Worm (Caenorhabditis elegans) whole organism, L4 larva: ENCODE results near the gene srd-68.

Source experiments
- F26F4.8 ChIP-seq: fragments of 200-800 bp; sonication (Bioruptor generic); conservative IDR thresholded peaks from 2 replicates; pipeline ENCODE4 v1.3.6; 2022; ENCODE audit warnings: missing genetic modification characterization, missing compliant biosample characterization
- Y105C5A.15 ChIP-seq: fragments of 200-800 bp; sonication (Bioruptor generic); IDR thresholded peaks from 2 replicates; pipeline ENCODE4 v1.3.6; 2022; ENCODE audit warnings: missing genetic modification characterization, missing compliant biosample characterization
- Y48G9A.11 ChIP-seq: fragments of 200-800 bp; sonication (Bioruptor generic); IDR thresholded peaks from 2 replicates; pipeline ENCODE4 v1.3.6; 2022; ENCODE audit warnings: missing genetic modification reagents, missing genetic modification characterization, missing compliant biosample characterization
- ceh-28 ChIP-seq: fragments of 150-350 bp; optimal IDR thresholded peaks from 2 replicates; lab custom pipeline; 2014; ENCODE audit warnings: missing biosample characterization, missing genetic modification reagents, missing genetic modification characterization
- ceh-62 ChIP-seq: sonication (generic microtip); optimal IDR thresholded peaks from 2 replicates; lab custom pipeline; 2017; ENCODE audit warnings: missing biosample characterization, missing genetic modification characterization
- ceh-82 ChIP-seq: sonication (generic microtip); optimal IDR thresholded peaks from 2 replicates; lab custom pipeline; 2017; ENCODE audit warnings: missing biosample characterization, missing genetic modification characterization
- ces-1 ChIP-seq: fragments of 150-350 bp; sonication (generic microtip); optimal IDR thresholded peaks from 4 replicates; lab custom pipeline; 2014; ENCODE audit warnings: missing biosample characterization, missing genetic modification reagents, missing genetic modification characterization
- cey-2 ChIP-seq: sonication (generic microtip); optimal IDR thresholded peaks from 3 replicates; lab custom pipeline; 2017; ENCODE audit warnings: missing genetic modification characterization, mild to moderate bottlenecking, missing compliant biosample characterization, antibody characterized with exemption, borderline replicate concordance; ENCODE audit not compliant: insufficient read depth
- daf-12 ChIP-seq: fragments of 150-350 bp; optimal IDR thresholded peaks from 2 replicates; lab custom pipeline; 2014; ENCODE audit warnings: missing biosample characterization, missing genetic modification reagents, missing genetic modification characterization
- daf-19 ChIP-seq: fragments of 200-800 bp; sonication (Bioruptor generic); conservative IDR thresholded peaks from 2 replicates; pipeline ENCODE4 v1.3.6; 2022; ENCODE audit warnings: missing genetic modification characterization, missing compliant biosample characterization
- dmd-6 ChIP-seq: fragments of 200-800 bp; sonication (Bioruptor generic); IDR thresholded peaks from 2 replicates; pipeline ENCODE4 v1.3.6; 2022; ENCODE audit warnings: missing genetic modification reagents, missing genetic modification characterization, missing compliant biosample characterization
- dmd-9 ChIP-seq: fragments of 200-800 bp; sonication (Bioruptor generic); IDR thresholded peaks from 2 replicates; pipeline ENCODE4 v1.3.6; 2022; ENCODE audit warnings: missing genetic modification reagents, missing genetic modification characterization, missing compliant biosample characterization
- duxl-1 ChIP-seq: sonication (generic microtip); optimal IDR thresholded peaks from 2 replicates; lab custom pipeline; 2016; ENCODE audit warnings: mild to moderate bottlenecking, missing genetic modification characterization, moderate library complexity, missing compliant biosample characterization; ENCODE audit not compliant: poor library complexity
- dve-1 ChIP-seq: sonication (generic microtip); optimal IDR thresholded peaks from 2 replicates; lab custom pipeline; 2017; ENCODE audit warnings: antibody characterized with exemption, mild to moderate bottlenecking, missing genetic modification characterization, missing compliant biosample characterization; ENCODE audit not compliant: insufficient read depth
- egl-27 ChIP-seq: sonication (generic microtip); optimal IDR thresholded peaks from 3 replicates; lab custom pipeline; 2017; ENCODE audit warnings: missing biosample characterization, missing genetic modification reagents, missing genetic modification characterization
- fos-1 ChIP-seq: fragments of 150-350 bp; optimal IDR thresholded peaks from 2 replicates; lab custom pipeline; 2014; ENCODE audit warnings: missing biosample characterization, missing genetic modification characterization
- lim-7 ChIP-seq: fragments of 200-800 bp; sonication (Bioruptor generic); IDR thresholded peaks from 2 replicates; pipeline ENCODE4 v1.3.6; 2022; ENCODE audit warnings: missing genetic modification characterization, missing compliant biosample characterization
- lin-1 ChIP-seq: fragments of 200-800 bp; sonication (Bioruptor generic); IDR thresholded peaks from 2 replicates; pipeline ENCODE4 v1.3.6; 2022; ENCODE audit warnings: missing genetic modification reagents, missing genetic modification characterization, missing compliant biosample characterization
- lin-15B ChIP-seq: fragments of 150-350 bp; sonication (generic microtip); optimal IDR thresholded peaks from 3 replicates; lab custom pipeline; 2014; ENCODE audit warnings: missing biosample characterization, missing genetic modification characterization
- lin-29 ChIP-seq: fragments of 200-800 bp; sonication (Bioruptor generic); IDR thresholded peaks from 2 replicates; pipeline ENCODE4 v1.3.6; 2022; ENCODE audit warnings: missing genetic modification reagents, missing genetic modification characterization, missing compliant biosample characterization
- lir-3 ChIP-seq: sonication (generic microtip); optimal IDR thresholded peaks from 2 replicates; lab custom pipeline; 2016; ENCODE audit warnings: mild to moderate bottlenecking, missing genetic modification characterization, missing compliant biosample characterization
- madf-5 ChIP-seq, 2 experiments: fragments of 200-800 bp; sonication (Bioruptor generic); IDR thresholded peaks; 2 replicates each; pipeline ENCODE4 v1.3.6; 2022; ENCODE audit warnings: missing compliant biosample characterization in 2 of 2, missing genetic modification characterization in 2 of 2
- madf-9 ChIP-seq: fragments of 200-800 bp; sonication (Bioruptor generic); conservative IDR thresholded peaks from 2 replicates; pipeline ENCODE4 v1.3.6; 2022; ENCODE audit warnings: missing genetic modification reagents, missing genetic modification characterization, missing compliant biosample characterization
- mdl-1 ChIP-seq, 2 experiments: fragments of 150-350 bp in 1 of 2; sonication (generic microtip) in 1 of 2; optimal IDR thresholded peaks; 2 replicates each; lab custom pipeline; 2014 to 2017; ENCODE audit warnings: missing biosample characterization in 2 of 2, missing genetic modification characterization in 2 of 2
- mdt-29 ChIP-seq: fragments of 200-800 bp; sonication (Bioruptor generic); IDR thresholded peaks from 2 replicates; pipeline ENCODE4 v1.3.6; 2022; ENCODE audit warnings: missing genetic modification reagents, missing genetic modification characterization, missing compliant biosample characterization
- nhr-10 ChIP-seq: fragments of 150-350 bp; optimal IDR thresholded peaks from 2 replicates; lab custom pipeline; 2014; ENCODE audit warnings: missing biosample characterization, missing genetic modification characterization
- nhr-111 ChIP-seq: fragments of 200-800 bp; sonication (Bioruptor generic); optimal IDR thresholded peaks from 2 replicates; lab custom pipeline; 2018; ENCODE audit warnings: mild to moderate bottlenecking, missing genetic modification characterization, missing compliant biosample characterization
- nhr-25 ChIP-seq: sonication (generic microtip); optimal IDR thresholded peaks from 2 replicates; lab custom pipeline; 2017; ENCODE audit warnings: missing genetic modification characterization, mild to moderate bottlenecking, missing compliant biosample characterization, antibody characterized with exemption, moderate library complexity, borderline replicate concordance; ENCODE audit not compliant: insufficient read depth
- nhr-42 ChIP-seq: fragments of 200-800 bp; sonication (Bioruptor generic); IDR thresholded peaks from 2 replicates; pipeline ENCODE4 v1.3.6; 2022; ENCODE audit warnings: missing genetic modification characterization, missing compliant biosample characterization
- nhr-6 ChIP-seq: fragments of 150-350 bp; optimal IDR thresholded peaks from 2 replicates; lab custom pipeline; 2014; ENCODE audit warnings: missing biosample characterization, missing genetic modification characterization
- nhr-77 ChIP-seq: fragments of 150-350 bp; optimal IDR thresholded peaks from 2 replicates; lab custom pipeline; 2014; ENCODE audit warnings: missing biosample characterization, missing genetic modification characterization
- set-16 ChIP-seq: fragments of 200-800 bp; sonication (Bioruptor generic); IDR thresholded peaks from 2 replicates; pipeline ENCODE4 v1.3.6; 2022; ENCODE audit warnings: missing genetic modification reagents, missing genetic modification characterization, missing compliant biosample characterization
- snpc-4 ChIP-seq: fragments of 150-350 bp; optimal IDR thresholded peaks from 2 replicates; lab custom pipeline; 2014; ENCODE audit warnings: missing biosample characterization, missing genetic modification characterization
- spr-3 ChIP-seq: fragments of 200-800 bp; sonication (Bioruptor generic); optimal IDR thresholded peaks from 2 replicates; lab custom pipeline; 2018; ENCODE audit warnings: mild to moderate bottlenecking, missing genetic modification characterization, missing compliant biosample characterization
- tra-1 ChIP-seq: fragments of 200-800 bp; sonication (Bioruptor generic); IDR thresholded peaks from 2 replicates; pipeline ENCODE4 v1.3.6; 2022; ENCODE audit warnings: missing genetic modification reagents, missing genetic modification characterization, missing compliant biosample characterization
- unc-62 ChIP-seq, 3 experiments: fragments of 150-350 bp in 1 of 3; sonication (generic microtip); optimal IDR thresholded peaks in 2 of 3; peaks in 1 of 3; 1 replicate in 1 of 3; 2 replicates in 2 of 3; lab custom pipeline; 2014 to 2017; ENCODE audit warnings: missing biosample characterization in 3 of 3, missing genetic modification characterization in 3 of 3, missing genetic modification reagents in 3 of 3, missing genotype in 1 of 3
- vab-7 ChIP-seq: fragments of 200-800 bp; sonication (Bioruptor generic); IDR thresholded peaks from 2 replicates; pipeline ENCODE4 v1.3.6; 2022; ENCODE audit warnings: missing genetic modification reagents, missing genetic modification characterization, missing compliant biosample characterization
- zfp-2 ChIP-seq: sonication (generic microtip); optimal IDR thresholded peaks from 2 replicates; lab custom pipeline; 2016; ENCODE audit warnings: mild to moderate bottlenecking, missing genetic modification characterization, missing compliant biosample characterization
- zfp-3 ChIP-seq: fragments of 200-800 bp; sonication (Bioruptor generic); conservative IDR thresholded peaks from 2 replicates; pipeline ENCODE4 v1.3.6; 2022; ENCODE audit warnings: missing genetic modification reagents, missing genetic modification characterization, missing compliant biosample characterization
- zip-2 ChIP-seq: fragments of 150-350 bp; optimal IDR thresholded peaks from 2 replicates; lab custom pipeline; 2014; ENCODE audit warnings: missing biosample characterization, missing genetic modification characterization

srd-68 gene

ce11 chrV:16880679-16881078 lies 21.9 kb downstream of the srd-68 start, which contains the start of gene F09C6.14:
Gene F09C6.14, plus strand, starts transcription at chrV:16880979.
- TF ChIP-seq Y48G9A.11 (GFP tag; lab: Robert Waterston, UW) (no peak), nhr-6 (tag; lab: Kevin White, UChicago) (no peak)

DNA sequence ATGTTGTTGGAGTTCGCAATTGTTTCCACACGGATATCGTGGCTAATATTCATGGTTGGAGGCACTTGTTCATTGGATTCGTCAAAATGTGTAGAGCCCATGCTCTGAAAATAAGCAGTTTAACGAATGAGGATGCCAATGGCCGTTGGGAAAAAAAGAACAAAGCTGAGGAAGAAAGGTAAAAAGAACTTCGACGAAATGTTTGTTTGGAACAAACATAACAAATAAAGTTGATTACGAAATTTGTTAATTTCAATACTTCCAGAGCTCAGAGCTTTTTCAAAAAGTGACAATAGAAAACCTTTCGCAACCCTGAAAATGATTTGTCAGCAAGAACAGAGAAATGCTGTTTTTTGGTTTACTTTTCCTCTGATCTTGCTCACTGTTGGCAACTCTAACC lies 22.6 kb downstream of the srd-68 start, which contains the start of gene F09C6.3:
Gene F09C6.3 (minus strand): TSS at position 101 of the 400 bp plus-strand sequence.
- TF ChIP-seq F26F4.8 (GFP tag; lab: Robert Waterston, UW) (no peak), lim-7 (GFP tag; lab: Robert Waterston, UW) (no peak), fos-1 (tag; lab: Kevin White, UChicago) (no peak), snpc-4 (tag; lab: Kevin White, UChicago) (no peak), cey-2 (no peak), nhr-42 (GFP tag; lab: Robert Waterston, UW) (no peak), mdl-1 (tag; optimal IDR thresholded peaks at IDR 0.05; lab: Kevin White, UChicago) (no peak), madf-5 (GFP tag; IDR thresholded peaks at IDR 0.05; lab: Robert Waterston, UW) (no peak), spr-3 (GFP tag; lab: Kevin White, UChicago) (no peak), tra-1 (GFP tag; lab: Robert Waterston, UW) (no peak), nhr-111 (GFP tag; lab: Kevin White, UChicago) (no peak), set-16 (GFP tag; lab: Robert Waterston, UW) (no peak), zfp-3 (GFP tag; lab: Robert Waterston, UW) (no peak)

DNA sequence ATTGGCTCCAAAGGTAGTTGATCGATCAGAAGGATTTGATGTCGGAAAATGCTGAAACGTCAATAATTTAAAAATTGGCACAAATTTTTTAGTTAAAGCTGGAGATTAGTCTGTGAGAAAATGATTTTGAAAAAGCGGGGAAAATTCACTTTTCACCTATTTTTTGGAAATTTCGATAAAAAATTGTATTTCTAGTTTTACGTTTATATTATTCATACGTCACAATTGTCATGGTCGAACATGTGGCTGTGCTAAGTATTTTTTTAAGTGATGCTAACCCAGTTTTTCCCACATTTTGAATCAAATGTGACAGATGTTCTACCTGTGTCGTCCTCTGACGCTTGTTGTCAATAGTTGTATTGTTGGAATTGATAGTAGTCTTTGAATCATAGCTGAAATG lies 23.1 kb downstream of the srd-68 start:
- TF ChIP-seq unc-62 (GFP tag; optimal IDR thresholded peaks at IDR 0.05 in 1 of 2; lab: Kevin White, UChicago): peak in 1 of 2 experiments; percentile 94
- TF ChIP-seq unc-62 (tag; optimal IDR thresholded peaks at IDR 0.05; lab: Kevin White, UChicago): no peak
- TF ChIP-seq dve-1 (tag; lab: Kevin White, UChicago): no peak

DNA sequence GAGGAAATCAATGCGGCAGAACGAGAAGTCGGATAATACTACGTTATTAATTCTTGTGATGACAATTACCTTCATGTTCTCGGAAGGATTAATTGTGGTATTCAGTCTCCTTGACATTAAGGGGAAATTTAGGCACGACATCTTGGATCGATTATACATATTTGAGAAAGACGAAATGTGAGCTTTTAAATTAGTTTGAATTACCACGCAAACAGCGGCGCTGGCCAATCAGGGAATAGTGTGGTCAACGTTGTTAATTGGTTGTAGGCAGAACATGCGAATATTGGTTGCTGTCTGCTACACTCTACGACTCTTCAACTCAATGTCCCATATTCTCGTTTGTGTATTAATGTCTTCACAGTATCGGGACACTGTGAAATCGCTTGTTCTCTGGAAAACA lies 27.7 kb downstream of the srd-68 start, which contains the start of gene F49A5.10:
Gene F49A5.10 (plus strand): TSS at position 301 of the 400 bp plus-strand sequence.
- TF ChIP-seq lin-1 (GFP tag; lab: Robert Waterston, UW): no peak
- TF ChIP-seq vab-7 (GFP tag; lab: Robert Waterston, UW): no peak
- no peak for TF ChIP-seq zfp-2 (tag; lab: Kevin White, UChicago)
- no peak for TF ChIP-seq zfp-3 (GFP tag; lab: Robert Waterston, UW)
- no peak for TF ChIP-seq lin-29 (GFP tag; lab: Robert Waterston, UW)
- no peak for TF ChIP-seq Y105C5A.15
- TF ChIP-seq Y48G9A.11 (GFP tag; lab: Robert Waterston, UW): no peak
- no peak for TF ChIP-seq ceh-28 (tag; lab: Kevin White, UChicago)
- no peak for TF ChIP-seq ces-1 (GFP tag; lab: Kevin White, UChicago)
- no peak for TF ChIP-seq dmd-9 (GFP tag; lab: Robert Waterston, UW)
- TF ChIP-seq nhr-25 (tag; lab: Kevin White, UChicago): no peak
- TF ChIP-seq ceh-82 (tag; lab: Kevin White, UChicago): no peak

DNA sequence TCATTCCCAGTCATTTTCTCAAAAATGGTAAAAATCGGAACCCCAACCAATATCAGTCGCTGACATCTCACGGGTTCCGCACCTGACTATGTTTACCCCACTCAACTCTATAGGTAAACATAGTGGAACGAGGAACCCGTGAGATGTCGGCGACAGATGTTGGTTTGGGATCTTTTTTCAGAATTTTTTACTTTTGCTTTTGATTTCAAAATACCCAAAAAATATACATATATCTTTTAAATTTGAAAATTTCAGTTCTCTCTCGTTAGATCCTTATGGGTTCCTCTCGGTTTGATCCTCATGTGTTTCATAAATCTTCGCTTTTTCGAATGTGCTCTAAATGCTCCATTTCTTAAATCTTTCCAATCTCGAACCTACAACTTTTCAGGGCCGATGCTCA lies 29.0 kb downstream of the srd-68 start, which contains the start of gene srw-23:
Gene srw-23 (plus strand): TSS at position 301 of the 400 bp plus-strand sequence.
- TF ChIP-seq unc-62 (GFP tag; optimal IDR thresholded peaks at IDR 0.05 in 1 of 2; lab: Kevin White, UChicago) (peak in 1 of 2 experiments; percentile 28), unc-62 (tag; optimal IDR thresholded peaks at IDR 0.05; lab: Kevin White, UChicago) (no peak), nhr-6 (tag; lab: Kevin White, UChicago) (no peak)

- TF ChIP-seq Y105C5A.15 (no peak), lir-3 (tag; lab: Kevin White, UChicago) (no peak), nhr-10 (no peak), nhr-111 (GFP tag; lab: Kevin White, UChicago) (no peak), nhr-77 (tag; lab: Kevin White, UChicago) (no peak), egl-27 (no peak), lin-15B (tag; lab: Kevin White, UChicago) (no peak), daf-12 (tag; lab: Kevin White, UChicago) (no peak), ceh-62 (tag; lab: Kevin White, UChicago) (no peak), ceh-82 (tag; lab: Kevin White, UChicago) (no peak), dmd-6 (GFP tag; lab: Robert Waterston, UW) (no peak), daf-19 (GFP tag; lab: Robert Waterston, UW) (no peak), mdt-29 (GFP tag; lab: Robert Waterston, UW) (no peak), madf-9 (GFP tag; lab: Robert Waterston, UW) (no peak), duxl-1 (tag; lab: Kevin White, UChicago) (no peak), set-16 (GFP tag; lab: Robert Waterston, UW) (no peak), zip-2 (tag; lab: Kevin White, UChicago) (no peak)
These were observed 31.2 kb downstream of the srd-68 start, which contains the start of gene thn-4 for ce11 chrV:16871387-16871786. Gene thn-4, minus strand, starts transcription at chrV:16871487.
